Fruit fly (Drosophila melanogaster) whole organism, adult: ENCODE data around the gene Ir75d.
A peak's percentile ranks its signal among the peaks of the same experiment; 100 is the strongest.

ENCODE experiments used
- CG11617 ChIP-seq: fragments of 200-800 bp; sonication (Bioruptor generic); optimal IDR thresholded peaks from 2 replicates; lab custom pipeline; 2017; ENCODE audit warnings: mild to moderate bottlenecking, missing biosample characterization, missing genetic modification reagents, missing genetic modification characterization
- CG12768 ChIP-seq: fragments of 200-800 bp; sonication (Bioruptor generic); optimal IDR thresholded peaks from 2 replicates; lab custom pipeline; 2017; ENCODE audit warnings: missing biosample characterization, missing genetic modification characterization, mild to moderate bottlenecking, moderate library complexity, missing genetic modification reagents
- CG14711 ChIP-seq: fragments of 200-800 bp; sonication (Bioruptor generic); optimal IDR thresholded peaks from 2 replicates; lab custom pipeline; 2018; ENCODE audit warnings: missing biosample characterization, mild to moderate bottlenecking, missing genetic modification characterization, moderate library complexity
- CG1620 ChIP-seq: fragments of 200-800 bp; sonication (Bioruptor generic); optimal IDR thresholded peaks from 2 replicates; lab custom pipeline; 2016; ENCODE audit warnings: missing biosample characterization, missing genetic modification characterization
- CG33017 ChIP-seq: fragments of 200-800 bp; sonication (Bioruptor generic); optimal IDR thresholded peaks from 2 replicates; lab custom pipeline; 2018; ENCODE audit warnings: missing biosample characterization, mild to moderate bottlenecking, missing genetic modification characterization, moderate library complexity
- CG5204 ChIP-seq: fragments of 200-800 bp; sonication (Bioruptor generic); optimal IDR thresholded peaks from 2 replicates; lab custom pipeline; 2016; ENCODE audit warnings: missing biosample characterization, missing genetic modification characterization
- CG7045 ChIP-seq: fragments of 200-800 bp; sonication (Bioruptor generic); optimal IDR thresholded peaks from 2 replicates; lab custom pipeline; 2017; ENCODE audit warnings: missing biosample characterization, mild to moderate bottlenecking, missing genetic modification characterization
- CG7101 ChIP-seq: fragments of 200-800 bp; sonication (Bioruptor generic); optimal IDR thresholded peaks from 2 replicates; lab custom pipeline; 2018; ENCODE audit warnings: missing biosample characterization, mild to moderate bottlenecking, missing genetic modification characterization, moderate library complexity
- Clk ChIP-seq: fragments of 200-800 bp; sonication (Bioruptor generic); optimal IDR thresholded peaks from 2 replicates; lab custom pipeline; 2017; ENCODE audit warnings: missing biosample characterization, missing genetic modification characterization
- Crg-1 ChIP-seq: fragments of 200-800 bp; sonication (Bioruptor generic); optimal IDR thresholded peaks from 2 replicates; lab custom pipeline; 2016; ENCODE audit warnings: missing biosample characterization, missing genetic modification characterization
- Hr96 ChIP-seq: fragments of 200-800 bp; sonication (Bioruptor generic); optimal IDR thresholded peaks from 2 replicates; lab custom pipeline; 2016; ENCODE audit warnings: missing biosample characterization, missing genetic modification characterization
- Mnt ChIP-seq: fragments of 200-800 bp; sonication (Bioruptor generic); optimal IDR thresholded peaks from 2 replicates; lab custom pipeline; 2016; ENCODE audit warnings: missing biosample characterization, mild to moderate bottlenecking, missing genetic modification characterization
- bab1 ChIP-seq: fragments of 200-800 bp; sonication (Bioruptor generic); optimal IDR thresholded peaks from 3 replicates; lab custom pipeline; 2019; ENCODE audit warnings: missing biosample characterization, mild to moderate bottlenecking, missing genetic modification characterization, moderate library complexity
- cic ChIP-seq: fragments of 200-800 bp; sonication (Bioruptor generic); optimal IDR thresholded peaks from 2 replicates; lab custom pipeline; 2017; ENCODE audit warnings: missing biosample characterization, mild to moderate bottlenecking, missing genetic modification characterization, moderate library complexity
- cnc ChIP-seq, 2 experiments: fragments of >200 bp; optimal IDR thresholded peaks; 2 replicates each; lab custom pipeline; 2017
- kay ChIP-seq: fragments of 200-800 bp; sonication (Bioruptor generic); peaks from one replicate; lab custom pipeline; 2016; ENCODE audit warnings: missing biosample characterization, missing genetic modification characterization, borderline replicate concordance
- ovo ChIP-seq: fragments of 200-800 bp; sonication (Bioruptor generic); optimal IDR thresholded peaks from 2 replicates; lab custom pipeline; 2016; ENCODE audit warnings: missing biosample characterization, missing genetic modification characterization
- pad ChIP-seq: fragments of 200-800 bp; sonication (Bioruptor generic); optimal IDR thresholded peaks from 3 replicates; lab custom pipeline; 2017; ENCODE audit warnings: missing biosample characterization, missing genetic modification characterization, mild to moderate bottlenecking, moderate library complexity, missing genetic modification reagents
- tj ChIP-seq: fragments of 200-800 bp; sonication (Bioruptor generic); optimal IDR thresholded peaks from 3 replicates; lab custom pipeline; 2017; ENCODE audit warnings: missing biosample characterization, mild to moderate bottlenecking, missing genetic modification characterization, moderate library complexity
- toe ChIP-seq: fragments of 200-800 bp; sonication (Bioruptor generic); optimal IDR thresholded peaks from 2 replicates; lab custom pipeline; 2016; ENCODE audit warnings: missing biosample characterization, missing genetic modification characterization

The Ir75d gene

DNA sequence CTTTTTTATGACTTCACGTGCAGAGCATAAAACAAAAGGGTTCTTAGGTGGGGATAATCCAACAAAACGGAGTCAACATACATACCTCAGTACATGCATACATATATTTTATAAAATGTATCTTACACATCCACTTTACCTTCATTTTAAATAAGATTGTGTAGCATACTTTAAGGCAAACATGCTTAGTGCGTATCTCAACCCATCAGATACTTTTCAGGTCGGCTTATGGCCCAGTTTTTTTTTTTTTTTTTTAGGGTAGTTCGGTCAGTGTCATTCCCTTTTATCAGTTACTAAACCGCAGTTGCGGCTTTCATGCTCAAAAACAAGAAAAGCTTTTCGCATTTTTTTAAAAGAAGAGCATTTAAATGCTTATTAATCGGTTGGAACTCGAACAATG, 19.0 kb downstream of the Ir75d start, which contains the start of gene NijB:
TSS of gene NijB (plus strand) at position 398 of the 400 bp plus-strand sequence.
- TF ChIP-seq CG1620 (GFP tag; lab: Kevin White, UChicago) (no peak), Mnt (GFP tag; lab: Kevin White, UChicago) (no peak), CG33017 (no peak), pad (GFP tag; lab: Kevin White, UChicago) (no peak), CG5204 (GFP tag; lab: Kevin White, UChicago) (no peak), Clk (no peak), CG7101 (tag; lab: Kevin White, UChicago) (no peak), cnc (optimal IDR thresholded peaks at IDR 0.05; lab: Kevin White, UChicago) (no peak), Hr96 (no peak), toe (GFP tag; lab: Kevin White, UChicago) (no peak), kay (no peak), tj (no peak), CG14711 (tag; lab: Kevin White, UChicago) (no peak), CG11617 (GFP tag; lab: Kevin White, UChicago) (no peak), cic (GFP tag; lab: Kevin White, UChicago) (no peak), CG7045 (GFP tag; lab: Kevin White, UChicago) (no peak), CG12768 (GFP tag; lab: Kevin White, UChicago) (no peak)

DNA sequence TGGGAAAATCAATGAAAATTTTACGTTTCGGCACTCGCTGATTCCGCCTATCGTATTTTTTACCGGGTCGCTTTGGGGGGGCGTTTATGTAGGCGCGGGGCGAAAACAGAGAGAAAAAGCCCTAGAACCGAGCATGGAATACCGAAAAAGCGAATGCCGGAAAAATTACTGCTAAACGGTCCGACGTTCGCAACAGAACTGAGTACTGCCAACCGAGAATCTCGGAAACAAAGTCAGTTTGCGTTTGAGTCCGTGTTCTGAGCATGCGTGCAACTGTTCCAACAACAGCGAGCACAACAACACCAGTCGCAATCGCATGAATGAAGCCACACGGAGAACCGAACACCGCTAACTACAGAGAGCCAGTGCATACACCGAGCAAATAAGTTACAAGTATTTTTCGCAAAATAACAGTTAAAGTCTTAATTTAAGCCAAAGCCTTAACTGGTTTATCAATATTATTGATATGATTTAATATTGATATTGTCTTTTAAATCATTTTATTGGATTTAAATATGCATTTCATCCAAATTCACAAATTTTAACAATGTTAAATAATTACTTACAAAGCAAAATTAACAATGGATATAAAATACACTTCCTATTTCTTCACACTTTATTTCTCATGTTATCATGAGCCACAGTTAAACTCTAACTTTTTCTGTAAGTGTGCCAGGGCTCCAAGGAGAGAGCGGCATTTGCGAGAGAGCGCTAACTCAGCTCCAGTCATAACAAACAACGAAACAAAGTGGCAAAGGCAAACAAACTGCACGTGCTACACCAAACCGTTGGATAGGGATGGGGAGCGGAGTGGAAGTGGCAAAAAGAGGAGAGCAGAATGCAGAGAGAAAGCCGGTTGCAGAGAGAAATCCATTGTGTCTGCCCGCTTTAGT, 20.5 kb downstream of the Ir75d start, which contains the start of gene CG3961:
TSS of gene CG3961 (minus strand) at position 201 of the 893 bp plus-strand sequence.
- peak; percentile 80 for TF ChIP-seq Hr96
- TF ChIP-seq Crg-1 (GFP tag; lab: Kevin White, UChicago): peak; percentile 76
- peak; percentile 94 for TF ChIP-seq CG33017
- peak; percentile 89 for TF ChIP-seq pad (GFP tag; lab: Kevin White, UChicago)
- TF ChIP-seq CG11617 (GFP tag; lab: Kevin White, UChicago): peak; percentile 98
- TF ChIP-seq tj: peak; percentile 90
- TF ChIP-seq bab1 (GFP tag; lab: Kevin White, UChicago): peak; percentile 93
- peak; percentile 91 for TF ChIP-seq toe (GFP tag; lab: Kevin White, UChicago)
- peak; percentile 97 for TF ChIP-seq CG7045 (GFP tag; lab: Kevin White, UChicago)
- peak; percentile 84 for TF ChIP-seq Mnt (GFP tag; lab: Kevin White, UChicago)
- TF ChIP-seq Clk: peak; percentile 84
- peak; percentile 94 for TF ChIP-seq CG12768 (GFP tag; lab: Kevin White, UChicago)
- peak; percentile 93 for TF ChIP-seq CG5204 (GFP tag; lab: Kevin White, UChicago)
- TF ChIP-seq CG1620 (GFP tag; lab: Kevin White, UChicago): peak; percentile 83
- peak; percentile 87 for TF ChIP-seq CG14711 (tag; lab: Kevin White, UChicago)
- peak; percentile 90 for TF ChIP-seq kay
- TF ChIP-seq CG7101 (tag; lab: Kevin White, UChicago): peak; percentile 91
- TF ChIP-seq ovo: peak; percentile 82
- peak; percentile 93 for TF ChIP-seq cic (GFP tag; lab: Kevin White, UChicago)
- no peak for TF ChIP-seq cnc (optimal IDR thresholded peaks at IDR 0.05; lab: Kevin White, UChicago)

DNA sequence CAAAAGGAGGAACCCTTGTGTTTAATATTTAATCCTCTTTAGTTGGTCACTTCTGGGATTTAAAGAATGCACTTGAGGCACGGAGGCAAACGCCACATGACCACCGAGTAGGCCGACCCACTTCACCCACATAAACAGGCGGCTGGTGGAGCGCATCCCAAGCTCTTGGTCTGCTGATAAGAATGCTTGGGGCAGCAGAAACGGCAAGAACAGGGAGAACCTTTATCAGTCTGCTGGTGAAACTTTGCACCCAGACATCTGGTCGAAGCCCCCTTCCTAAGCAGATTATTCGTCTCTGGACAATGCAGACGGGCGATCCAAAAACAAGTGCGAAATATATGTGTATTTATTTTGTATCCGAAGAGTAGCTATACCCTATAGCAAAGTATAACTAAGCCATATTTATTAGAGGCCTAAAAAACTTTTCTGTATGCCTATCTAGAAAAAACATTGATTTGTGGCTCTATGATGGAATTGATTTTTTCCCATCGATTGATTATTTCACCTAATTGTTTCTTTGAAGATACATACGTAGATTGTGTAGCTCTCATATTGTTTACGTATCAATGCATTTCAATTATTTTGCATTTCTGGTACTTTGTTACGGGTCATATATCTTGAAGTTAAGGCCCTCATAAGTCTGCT, 21.6 kb downstream of the Ir75d start:
- TF ChIP-seq CG12768 (GFP tag; lab: Kevin White, UChicago) (peak; percentile 50), bab1 (GFP tag; lab: Kevin White, UChicago) (no peak), tj (peak; percentile 50), Crg-1 (GFP tag; lab: Kevin White, UChicago) (no peak), CG14711 (tag; lab: Kevin White, UChicago) (no peak), CG5204 (GFP tag; lab: Kevin White, UChicago) (no peak), cnc (optimal IDR thresholded peaks at IDR 0.05; lab: Kevin White, UChicago) (no peak), toe (GFP tag; lab: Kevin White, UChicago) (no peak), CG7101 (tag; lab: Kevin White, UChicago) (no peak), CG7045 (GFP tag; lab: Kevin White, UChicago) (no peak), Mnt (GFP tag; lab: Kevin White, UChicago) (no peak), cic (GFP tag; lab: Kevin White, UChicago) (peak; percentile 51), kay (no peak), CG1620 (GFP tag; lab: Kevin White, UChicago) (no peak), CG11617 (GFP tag; lab: Kevin White, UChicago) (no peak), Hr96 (no peak), CG33017 (no peak), Clk (no peak), ovo (no peak), pad (GFP tag; lab: Kevin White, UChicago) (no peak)

DNA sequence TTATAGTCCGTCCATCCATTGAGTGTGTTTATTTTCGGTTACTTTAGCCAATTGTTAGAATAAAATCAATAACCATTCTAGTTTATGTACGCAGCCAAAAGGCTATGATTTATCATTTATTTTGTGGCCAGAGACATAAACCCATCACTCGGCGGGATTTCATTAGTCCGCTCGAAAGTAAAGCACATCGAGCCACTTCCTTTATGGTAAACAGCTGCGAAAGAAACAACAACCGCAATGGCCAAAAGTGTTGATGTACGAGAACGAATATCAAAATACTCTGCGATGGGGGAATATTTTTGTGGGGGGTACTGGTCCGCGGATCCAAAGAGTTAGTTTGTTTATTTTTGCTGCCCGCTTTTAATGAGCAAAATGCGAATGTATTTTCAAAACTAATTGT, 29.4 kb downstream of the Ir75d start:
- TF ChIP-seq CG1620 (GFP tag; lab: Kevin White, UChicago): no peak
- no peak for TF ChIP-seq CG12768 (GFP tag; lab: Kevin White, UChicago)
- TF ChIP-seq toe (GFP tag; lab: Kevin White, UChicago): no peak
- no peak for TF ChIP-seq pad (GFP tag; lab: Kevin White, UChicago)
- TF ChIP-seq CG7045 (GFP tag; lab: Kevin White, UChicago): no peak
- no peak for TF ChIP-seq Clk
- TF ChIP-seq CG7101 (tag; lab: Kevin White, UChicago): no peak

DNA sequence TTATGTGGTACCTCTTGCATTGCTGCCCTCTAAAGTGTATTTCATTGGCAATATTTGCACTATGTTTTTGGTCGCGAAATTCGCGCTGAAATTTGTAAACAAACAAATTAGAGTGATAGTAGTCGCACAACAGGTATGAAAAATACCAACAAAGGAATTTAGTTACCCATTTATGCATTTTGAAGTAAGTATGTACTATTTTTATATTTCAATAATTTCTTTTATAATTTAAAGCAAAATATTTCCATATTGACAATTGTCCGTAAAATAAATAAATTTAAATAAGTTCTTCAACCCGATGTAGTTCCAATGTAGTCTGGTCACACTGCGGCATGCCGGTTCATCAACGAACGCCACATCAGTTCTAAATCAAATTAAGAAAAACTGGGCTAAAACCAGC, 38.5 kb downstream of the Ir75d start, which contains the start of the genes Rad9 and Uggt:
TSS of gene Rad9 (minus strand) at position 114 of the 400 bp plus-strand sequence.
TSS of gene Uggt (plus strand) at position 308 of the 400 bp plus-strand sequence.
- peak; percentile 37 for TF ChIP-seq CG11617 (GFP tag; lab: Kevin White, UChicago)
- TF ChIP-seq cic (GFP tag; lab: Kevin White, UChicago): no peak
- no peak for TF ChIP-seq kay
- TF ChIP-seq CG7045 (GFP tag; lab: Kevin White, UChicago): no peak
- peak; percentile 49 for TF ChIP-seq CG14711 (tag; lab: Kevin White, UChicago)
- TF ChIP-seq Hr96: no peak
- peak; percentile 30 for TF ChIP-seq CG7101 (tag; lab: Kevin White, UChicago)
- no peak for TF ChIP-seq ovo
- no peak for TF ChIP-seq cnc (optimal IDR thresholded peaks at IDR 0.05; lab: Kevin White, UChicago)
- peak; percentile 30 for TF ChIP-seq bab1 (GFP tag; lab: Kevin White, UChicago)
- no peak for TF ChIP-seq tj
- no peak for TF ChIP-seq Mnt (GFP tag; lab: Kevin White, UChicago)
- peak; percentile 13 for TF ChIP-seq CG33017
